Worm (Caenorhabditis elegans): ENCODE data around the gene B0336.12.

Gene B0336.12

DNA sequence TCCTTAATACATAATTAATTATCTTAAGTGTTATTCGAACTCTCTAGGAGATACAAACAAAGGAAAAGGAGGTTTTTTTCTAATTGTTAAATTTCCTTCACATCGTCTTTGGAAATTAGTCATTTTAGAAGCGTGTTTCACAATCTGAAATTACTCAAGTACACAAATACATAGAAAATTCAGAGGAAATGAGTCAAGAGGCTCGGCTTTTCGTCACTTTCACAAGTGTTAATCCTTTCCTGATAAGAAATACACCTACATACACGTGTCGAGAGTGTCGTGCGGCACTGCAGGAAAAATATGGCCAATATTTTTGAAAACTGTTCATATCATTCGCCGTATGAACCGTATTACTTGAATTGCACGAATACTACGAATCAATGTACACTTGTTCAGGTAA lies 37.2 kb upstream of the B0336.12 start, which contains the start of gene B0244.4:
B0244.4 (plus strand) TSS at position 301 of the 400 bp plus-strand sequence.
- TF ChIP-seq F13H6.1 (tag; optimal IDR thresholded peaks at IDR 0.05) (no peak), peb-1 (tag; optimal IDR thresholded peaks at IDR 0.05) (no peak), mbf-1 (tag; optimal IDR thresholded peaks at IDR 0.05) (no peak), elt-3 (tag; optimal IDR thresholded peaks at IDR 0.05) (no peak), fos-1 (tag; optimal IDR thresholded peaks at IDR 0.05) (no peak), ceh-82 (tag; optimal IDR thresholded peaks at IDR 0.05) (no peak), ZK546.5 (tag; optimal IDR thresholded peaks at IDR 0.05) (no peak), nhr-12 (tag; optimal IDR thresholded peaks at IDR 0.05) (no peak), Y55F3AM.14 (GFP tag; optimal IDR thresholded peaks at IDR 0.05) (no peak), mab-5 (tag; optimal IDR thresholded peaks at IDR 0.05) (no peak)

DNA sequence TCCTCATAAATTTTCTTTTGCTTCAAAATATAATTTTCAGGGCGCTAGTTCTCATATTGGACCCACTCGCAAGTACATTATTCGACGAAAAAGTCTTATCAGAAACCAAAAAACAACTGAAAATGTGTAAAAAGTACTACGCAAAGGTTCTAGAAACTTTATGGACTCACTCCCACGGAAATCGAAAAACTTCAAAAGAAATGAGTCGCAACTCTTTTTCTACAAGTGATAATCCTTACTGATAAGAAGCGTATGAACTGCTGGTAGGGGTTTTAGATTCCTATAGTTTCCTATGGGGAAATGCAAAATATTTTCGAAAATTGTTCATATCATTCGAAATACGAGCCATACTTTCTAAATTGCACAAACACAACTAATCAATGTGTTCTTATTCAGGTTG lies 34.6 kb upstream of the B0336.12 start, which contains the start of gene B0244.5:
B0244.5 (plus strand) TSS at position 301 of the 400 bp plus-strand sequence.
- TF ChIP-seq nhr-77 (tag; optimal IDR thresholded peaks at IDR 0.05) (no peak), fos-1 (tag; optimal IDR thresholded peaks at IDR 0.05) (peak; percentile 4), lin-39 (tag; optimal IDR thresholded peaks at IDR 0.05) (no peak), snpc-4 (tag; optimal IDR thresholded peaks at IDR 0.05) (no peak)

DNA sequence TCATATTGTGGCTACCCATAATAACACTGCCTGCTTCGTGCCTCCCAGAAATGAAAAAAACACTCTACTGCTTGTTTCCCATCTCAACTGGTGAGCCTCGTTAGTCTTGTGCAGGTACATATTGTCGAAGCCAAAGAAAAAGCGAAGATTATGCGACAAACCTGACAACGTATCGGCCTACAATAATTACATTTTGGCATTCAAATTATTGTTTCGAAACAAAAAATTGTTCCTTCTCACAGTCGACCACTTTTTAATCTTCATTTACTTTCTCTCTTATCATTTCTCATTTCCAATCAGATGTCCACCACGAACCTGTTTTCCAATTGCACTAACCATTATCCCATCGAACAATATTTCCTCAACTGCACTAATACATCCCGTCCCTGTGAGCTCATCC lies 33.1 kb upstream of the B0336.12 start, which contains the start of gene B0244.15:
B0244.15 (plus strand) TSS at position 301 of the 400 bp plus-strand sequence.
- TF ChIP-seq mdl-1 (tag; optimal IDR thresholded peaks at IDR 0.05) (no peak), mab-5 (tag; optimal IDR thresholded peaks at IDR 0.05) (no peak), ztf-1 (GFP tag; conservative IDR thresholded peaks at IDR 0.05) (no peak), lsy-2 (tag; optimal IDR thresholded peaks at IDR 0.05) (no peak), nhr-129 (tag; optimal IDR thresholded peaks at IDR 0.05) (no peak), ZK546.5 (tag; optimal IDR thresholded peaks at IDR 0.05) (no peak), aly-2 (tag; optimal IDR thresholded peaks at IDR 0.05) (no peak), nhr-21 (tag; optimal IDR thresholded peaks at IDR 0.05) (no peak), nhr-237 (tag; optimal IDR thresholded peaks at IDR 0.05) (no peak), sem-4 (tag; optimal IDR thresholded peaks at IDR 0.05) (no peak), fos-1 (tag; optimal IDR thresholded peaks at IDR 0.05) (no peak), lin-13 (GFP tag; optimal IDR thresholded peaks at IDR 0.05) (no peak), elt-1 (tag; optimal IDR thresholded peaks at IDR 0.05) (no peak), unc-55 (GFP tag; optimal IDR thresholded peaks at IDR 0.05) (no peak), gmeb-1 (tag; optimal IDR thresholded peaks at IDR 0.05) (no peak)

DNA sequence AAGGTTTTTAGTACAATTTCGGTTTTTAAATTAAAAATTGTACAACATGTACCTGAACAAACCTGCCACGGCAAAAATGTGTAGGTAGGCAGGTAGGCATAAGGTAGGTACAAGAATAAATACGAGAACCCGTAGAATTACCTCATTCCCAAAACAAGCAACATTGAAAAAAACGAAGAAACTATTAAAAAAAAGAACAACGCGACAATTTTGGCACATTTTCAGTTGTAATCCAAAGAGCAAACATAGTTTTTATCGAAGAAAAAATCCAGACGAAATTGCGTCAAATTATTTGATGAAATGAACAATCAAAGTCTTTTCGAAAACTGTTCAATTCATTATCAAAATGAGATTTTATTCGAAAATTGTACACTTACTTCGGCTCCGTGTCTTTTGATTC lies 30.7 kb upstream of the B0336.12 start, which contains the start of gene B0244.16:
B0244.16 (plus strand) TSS at position 301 of the 400 bp plus-strand sequence.
- TF ChIP-seq ceh-82 (tag; optimal IDR thresholded peaks at IDR 0.05): no peak
- no peak for TF ChIP-seq nhr-10 (tag; optimal IDR thresholded peaks at IDR 0.05)
- TF ChIP-seq nhr-21 (tag; optimal IDR thresholded peaks at IDR 0.05): no peak
- TF ChIP-seq nhr-6 (tag; optimal IDR thresholded peaks at IDR 0.05): no peak
- TF ChIP-seq nhr-25 (tag; optimal IDR thresholded peaks at IDR 0.05): no peak
- TF ChIP-seq ceh-16 (tag; optimal IDR thresholded peaks at IDR 0.05): no peak
- no peak for TF ChIP-seq nhr-23 (tag; optimal IDR thresholded peaks at IDR 0.05)

DNA sequence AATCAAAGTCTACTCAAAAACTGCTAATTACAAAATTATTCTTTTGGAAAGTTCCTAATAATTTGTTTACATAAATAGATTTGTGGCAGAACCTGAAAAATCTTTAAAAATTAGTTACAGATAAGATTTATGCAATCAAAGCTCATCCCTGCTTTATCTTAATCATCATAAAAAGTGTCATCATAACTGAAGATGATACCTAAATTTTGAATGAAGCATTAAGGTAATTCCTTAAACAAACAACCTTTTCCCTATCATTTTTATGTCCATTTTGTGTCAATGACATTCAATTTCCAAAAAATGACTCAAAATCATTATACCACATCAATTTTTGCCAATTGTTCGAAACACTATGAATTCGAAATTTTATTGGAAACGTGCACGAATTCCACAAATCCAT lies 27.8 kb upstream of the B0336.12 start, which contains the start of gene B0244.6:
B0244.6 (plus strand) TSS at position 301 of the 400 bp plus-strand sequence.
- TF ChIP-seq sma-9 (GFP tag; optimal IDR thresholded peaks at IDR 0.05): no peak
- TF ChIP-seq sma-9 (tag; optimal IDR thresholded peaks at IDR 0.05): no peak
- no peak for TF ChIP-seq snpc-4 (tag; optimal IDR thresholded peaks at IDR 0.05)
- no peak for TF ChIP-seq elt-1 (tag; optimal IDR thresholded peaks at IDR 0.05)

DNA sequence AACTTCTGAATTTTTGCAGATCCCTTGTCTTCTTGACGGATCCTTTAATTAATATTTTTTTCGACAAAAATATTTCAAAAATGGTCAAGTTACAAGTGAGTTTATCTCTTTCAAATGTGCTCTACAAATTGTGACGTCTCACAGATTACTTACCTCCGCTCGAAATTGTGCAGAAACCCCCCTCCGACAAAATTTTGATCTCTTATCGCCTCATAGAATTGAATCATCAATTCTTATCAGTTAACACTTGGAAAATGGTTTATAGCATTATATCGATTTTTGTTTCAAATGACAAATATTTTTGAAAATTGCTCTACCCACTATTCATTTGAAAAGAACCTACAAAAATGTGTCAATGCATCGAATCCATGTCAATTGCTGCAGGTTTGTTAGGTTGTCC lies 25.0 kb upstream of the B0336.12 start, which contains the start of gene B0244.10:
B0244.10 (plus strand) TSS at position 254 of the 400 bp plus-strand sequence.
- TF ChIP-seq F13H6.1 (tag; optimal IDR thresholded peaks at IDR 0.05) (no peak), nhr-10 (tag; optimal IDR thresholded peaks at IDR 0.05) (no peak), skn-1 (tag; optimal IDR thresholded peaks at IDR 0.05) (no peak), ztf-1 (GFP tag; conservative IDR thresholded peaks at IDR 0.05) (no peak), gmeb-1 (tag; optimal IDR thresholded peaks at IDR 0.05) (peak; percentile 2), unc-39 (tag; optimal IDR thresholded peaks at IDR 0.05) (no peak), crh-2 (tag; optimal IDR thresholded peaks at IDR 0.05) (peak; percentile 34), fos-1 (tag; optimal IDR thresholded peaks at IDR 0.05) (peak; percentile 98), mdl-1 (tag; optimal IDR thresholded peaks at IDR 0.05) (no peak), sem-4 (tag; optimal IDR thresholded peaks at IDR 0.05) (no peak)

Data from whole organism, L2 larva.